Worm (Caenorhabditis elegans): ENCODE data around the gene mrps-25.
"Not testable (repeated sequence)": the region's sequence is repeated elsewhere in the genome, so short reads cannot be mapped to it uniquely, and the experiment has no call there.

mrps-25 gene

ce11 chrIV:1051636-1052133 is 5.0 kb upstream of the mrps-25 start, which contains the start of gene Y55F3AM.21:
TSS of gene Y55F3AM.21 (minus strand) at chrIV:1051686.
- TF ChIP-seq snpc-4, lsy-12, pqm-1 (tag; optimal IDR thresholded peaks at IDR 0.05): not testable (repeated sequence)

- TF ChIP-seq egl-27 (tag; optimal IDR thresholded peaks at IDR 0.05) (no peak), ZK546.5 (tag; optimal IDR thresholded peaks at IDR 0.05) (no peak), nhr-28 (tag; optimal IDR thresholded peaks at IDR 0.05) (no peak), hmg-11 (tag; optimal IDR thresholded peaks at IDR 0.05) (no peak), nhr-76 (tag; optimal IDR thresholded peaks at IDR 0.05) (no peak), nhr-25 (tag; optimal IDR thresholded peaks at IDR 0.05) (no peak), fkh-2 (tag; optimal IDR thresholded peaks at IDR 0.05) (no peak), lin-15B (tag; optimal IDR thresholded peaks at IDR 0.05) (no peak), mdl-1 (tag; optimal IDR thresholded peaks at IDR 0.05) (no peak), nhr-12 (tag; optimal IDR thresholded peaks at IDR 0.05) (no peak), tbx-2 (tag; optimal IDR thresholded peaks at IDR 0.05) (no peak), ama-1 (optimal IDR thresholded peaks at IDR 0.05) (no peak), ztf-11 (tag; optimal IDR thresholded peaks at IDR 0.05) (no peak), zag-1 (tag; optimal IDR thresholded peaks at IDR 0.05) (no peak), nhr-23 (tag; optimal IDR thresholded peaks at IDR 0.05) (no peak)
These were observed 2.7 kb upstream of the mrps-25 start for ce11 chrIV:1053989-1054388.

ce11 chrIV:1054736-1055135 is 2.0 kb upstream of the mrps-25 start, which contains the start of gene dcap-1:
TSS of gene dcap-1 (minus strand) at chrIV:1054794.
- no peak for TF ChIP-seq ztf-11 (tag; optimal IDR thresholded peaks at IDR 0.05)
- peak; percentile 12 for TF ChIP-seq ama-1 (optimal IDR thresholded peaks at IDR 0.05)
- TF ChIP-seq hmg-11 (tag; optimal IDR thresholded peaks at IDR 0.05), result peak; percentile 2
- peak; percentile 21 for TF ChIP-seq nfya-1 (tag; optimal IDR thresholded peaks at IDR 0.05; ENCODE audit: insufficient read depth)
- TF ChIP-seq nhr-25 (tag; optimal IDR thresholded peaks at IDR 0.05), result peak; percentile 3
- TF ChIP-seq nhr-77 (tag; optimal IDR thresholded peaks at IDR 0.05), result no peak
- TF ChIP-seq nhr-23 (tag; optimal IDR thresholded peaks at IDR 0.05), result no peak
- TF ChIP-seq pha-4 (tag; optimal IDR thresholded peaks at IDR 0.05), result peak; percentile 45
- TF ChIP-seq fkh-10 (GFP tag; optimal IDR thresholded peaks at IDR 0.05), result no peak
- TF ChIP-seq lin-15B (tag; optimal IDR thresholded peaks at IDR 0.05), result peak; percentile 64
- no peak for TF ChIP-seq snpc-4 (tag; optimal IDR thresholded peaks at IDR 0.05)
- no peak for TF ChIP-seq fkh-2 (tag; optimal IDR thresholded peaks at IDR 0.05)
- peak; percentile 95 for TF ChIP-seq R02D3.7 (tag; optimal IDR thresholded peaks at IDR 0.05)

- no peak for TF ChIP-seq elt-3 (tag; optimal IDR thresholded peaks at IDR 0.05)
- TF ChIP-seq zag-1 (tag; optimal IDR thresholded peaks at IDR 0.05), result no peak
- TF ChIP-seq ceh-82 (tag; optimal IDR thresholded peaks at IDR 0.05), result no peak
- TF ChIP-seq ztf-11 (tag; optimal IDR thresholded peaks at IDR 0.05), result no peak
- TF ChIP-seq mml-1 (tag; optimal IDR thresholded peaks at IDR 0.05), result no peak
- TF ChIP-seq ZK546.5 (tag; optimal IDR thresholded peaks at IDR 0.05), result no peak
- no peak for TF ChIP-seq ceh-28 (tag; optimal IDR thresholded peaks at IDR 0.05)
- no peak for TF ChIP-seq ceh-16 (tag; optimal IDR thresholded peaks at IDR 0.05)
These were observed 958 bp upstream of the mrps-25 start for ce11 chrIV:1055734-1056133.

- no peak for TF ChIP-seq nhr-237 (tag; optimal IDR thresholded peaks at IDR 0.05)
- no peak for TF ChIP-seq lin-15B (tag; optimal IDR thresholded peaks at IDR 0.05)
- TF ChIP-seq hmg-11 (tag; optimal IDR thresholded peaks at IDR 0.05), result no peak
- TF ChIP-seq tbx-2 (tag; optimal IDR thresholded peaks at IDR 0.05), result no peak
- TF ChIP-seq mdl-1 (tag; optimal IDR thresholded peaks at IDR 0.05), result no peak
- TF ChIP-seq nhr-11 (tag; optimal IDR thresholded peaks at IDR 0.05), result no peak
- TF ChIP-seq R02D3.7 (tag; optimal IDR thresholded peaks at IDR 0.05), result no peak
- TF ChIP-seq ceh-82 (tag; optimal IDR thresholded peaks at IDR 0.05), result no peak
- TF ChIP-seq nhr-43 (tag; optimal IDR thresholded peaks at IDR 0.05; ENCODE audit: poor library complexity, severe bottlenecking), result no peak
- TF ChIP-seq pqm-1 (tag; optimal IDR thresholded peaks at IDR 0.05), result no peak
- TF ChIP-seq nhr-67 (tag; optimal IDR thresholded peaks at IDR 0.05), result no peak
- TF ChIP-seq elt-1 (tag; optimal IDR thresholded peaks at IDR 0.05), result no peak
- no peak for TF ChIP-seq fkh-10 (GFP tag; optimal IDR thresholded peaks at IDR 0.05)
- no peak for TF ChIP-seq zag-1 (tag; optimal IDR thresholded peaks at IDR 0.05)
- no peak for TF ChIP-seq nhr-25 (tag; optimal IDR thresholded peaks at IDR 0.05)
- TF ChIP-seq nhr-28 (tag; optimal IDR thresholded peaks at IDR 0.05), result no peak
- TF ChIP-seq egl-27 (tag; optimal IDR thresholded peaks at IDR 0.05), result no peak
- no peak for TF ChIP-seq snpc-4 (tag; optimal IDR thresholded peaks at IDR 0.05)
- TF ChIP-seq ama-1 (optimal IDR thresholded peaks at IDR 0.05), result no peak
- TF ChIP-seq ceh-16 (tag; optimal IDR thresholded peaks at IDR 0.05), result no peak
These were observed 1.8 kb downstream of the mrps-25 start for ce11 chrIV:1058504-1058903.

All from whole organism, L3 larva.